Fruit fly (Drosophila melanogaster): ENCODE data around the gene CG31642.
A peak's percentile ranks its signal among the peaks of the same experiment; 100 is the strongest.

The CG31642 gene

dm6 chr2L:6098479-6099269 lies 19.6 kb upstream of the CG31642 start, which contains the start of gene CG9175 (continued):
- TF ChIP-seq slou (GFP tag; optimal IDR thresholded peaks at IDR 0.05), result no peak
- no peak for TF ChIP-seq slp2 (GFP tag; optimal IDR thresholded peaks at IDR 0.05)
- no peak for TF ChIP-seq esg (GFP tag; conservative IDR thresholded peaks at IDR 0.05)
- TF ChIP-seq gsb (GFP tag; IDR thresholded peaks at IDR 0.05), result no peak
- TF ChIP-seq Blimp-1 (GFP tag; optimal IDR thresholded peaks at IDR 0.05), result peak; percentile 22
- TF ChIP-seq CG15073 (GFP tag; optimal IDR thresholded peaks at IDR 0.05), result no peak
- TF ChIP-seq ERR (GFP tag; optimal IDR thresholded peaks at IDR 0.05), result peak; percentile 42
- peak; percentile 16 for TF ChIP-seq Bdp1 (GFP tag; optimal IDR thresholded peaks at IDR 0.05)
- peak; percentile 62 for TF ChIP-seq abd-A (tag; optimal IDR thresholded peaks at IDR 0.05)
- no peak; the same call in 2 of the 3 replicates for TF ChIP-seq CG14050 (GFP tag; IDR thresholded peaks at IDR 0.05)
- TF ChIP-seq corto (GFP tag; optimal IDR thresholded peaks at IDR 0.05), result no peak
- TF ChIP-seq hbn (GFP tag; IDR thresholded peaks at IDR 0.05; ENCODE audit: partially characterized antibody), result peak; percentile 98
- no peak for TF ChIP-seq CG32767 (GFP tag; IDR thresholded peaks at IDR 0.05)
- peak; percentile 41 for TF ChIP-seq zfh2 (GFP tag; optimal IDR thresholded peaks at IDR 0.05)
- TF ChIP-seq CG13624 (GFP tag; optimal IDR thresholded peaks at IDR 0.05), result peak; percentile 68
- no peak for TF ChIP-seq B-H1 (GFP tag; IDR thresholded peaks at IDR 0.05)
- no peak for TF ChIP-seq cato (GFP tag; optimal IDR thresholded peaks at IDR 0.05; ENCODE audit: borderline replicate concordance)
- TF ChIP-seq CG11696 (GFP tag; IDR thresholded peaks at IDR 0.05), result no peak
- peak; percentile 89 for TF ChIP-seq CG2129 (GFP tag; IDR thresholded peaks at IDR 0.05; ENCODE audit: partially characterized antibody)
- peak; percentile 26 for TF ChIP-seq Hsf (GFP tag; optimal IDR thresholded peaks at IDR 0.05)
- TF ChIP-seq Usf (GFP tag; optimal IDR thresholded peaks at IDR 0.05), result no peak
- TF ChIP-seq CG1529 (GFP tag; optimal IDR thresholded peaks at IDR 0.05), result no peak
- no peak for TF ChIP-seq fd3F (GFP tag; optimal IDR thresholded peaks at IDR 0.05)
- TF ChIP-seq ham (GFP tag; IDR thresholded peaks at IDR 0.05), result no peak
- peak; percentile 22 for TF ChIP-seq dm (GFP tag; optimal IDR thresholded peaks at IDR 0.05)
- TF ChIP-seq CG15479 (GFP tag; optimal IDR thresholded peaks at IDR 0.05), result no peak
- no peak for TF ChIP-seq dan (GFP tag; IDR thresholded peaks at IDR 0.05)
- TF ChIP-seq Fer2 (tag; optimal IDR thresholded peaks at IDR 0.05), result no peak
- no peak for TF ChIP-seq da (GFP tag; optimal IDR thresholded peaks at IDR 0.05)
- TF ChIP-seq Doc3 (GFP tag; IDR thresholded peaks at IDR 0.05; ENCODE audit: partially characterized antibody), result peak; percentile 93
- TF ChIP-seq CG17829 (tag; optimal IDR thresholded peaks at IDR 0.05), result peak; percentile 74
- peak; percentile 56; the same call in 2 of the 3 replicates for TF ChIP-seq Dbx (GFP tag; IDR thresholded peaks at IDR 0.05)
- peak; percentile 100 for TF ChIP-seq CG18011 (GFP tag; optimal IDR thresholded peaks at IDR 0.05)
- no peak for TF ChIP-seq CG10565 (GFP tag; optimal IDR thresholded peaks at IDR 0.05)
- no peak for TF ChIP-seq ab (GFP tag; optimal IDR thresholded peaks at IDR 0.05)
- no peak for TF ChIP-seq ssp (GFP tag; IDR thresholded peaks at IDR 0.05)
- no peak for TF ChIP-seq fu2 (GFP tag; optimal IDR thresholded peaks at IDR 0.05)
- no peak for TF ChIP-seq Vsx1 (GFP tag; optimal IDR thresholded peaks at IDR 0.05)
- no peak for TF ChIP-seq Hmr (GFP tag; optimal IDR thresholded peaks at IDR 0.05)
- no peak for TF ChIP-seq lmd (GFP tag; IDR thresholded peaks at IDR 0.05)
- peak; percentile 35 for TF ChIP-seq pfk (GFP tag; optimal IDR thresholded peaks at IDR 0.05)
- no peak for TF ChIP-seq al (GFP tag; IDR thresholded peaks at IDR 0.05)
- 0 out of 3 replicates have a peak, but pooled peaks have one; percentile 24 for TF ChIP-seq ken (GFP tag; IDR thresholded peaks at IDR 0.05)
- TF ChIP-seq Mad (GFP tag; optimal IDR thresholded peaks at IDR 0.05), result peak; percentile 30
- no peak for TF ChIP-seq CG30431 (GFP tag; optimal IDR thresholded peaks at IDR 0.05)
- TF ChIP-seq lola (GFP tag; optimal IDR thresholded peaks at IDR 0.05), result no peak
- TF ChIP-seq nerfin-2 (GFP tag; IDR thresholded peaks at IDR 0.05; ENCODE audit: partially characterized antibody), result peak; percentile 75; the same call in 1 of the 2 replicates
- TF ChIP-seq pan (optimal IDR thresholded peaks at IDR 0.05), result no peak
- no peak for TF ChIP-seq pan (GFP tag; optimal IDR thresholded peaks at IDR 0.05 in 1 of 2, IDR thresholded peaks at IDR 0.05 in 1 of 2)

Data from whole organism, embryonic.